Worm (Caenorhabditis elegans) whole organism, L4/young adult: ENCODE results near the gene ZK1307.8.

Experiments
- W03F9.2 ChIP-seq: fragments of 150-350 bp; optimal IDR thresholded peaks from 2 replicates; lab custom pipeline; 2014; ENCODE audit warnings: missing biosample characterization, missing genetic modification characterization
- him-1 ChIP-seq: sonication (generic microtip); optimal IDR thresholded peaks from 2 replicates; lab custom pipeline; 2016; ENCODE audit warnings: missing genotype, missing genetic modification reagents, missing genetic modification characterization, missing compliant biosample characterization

DNA sequence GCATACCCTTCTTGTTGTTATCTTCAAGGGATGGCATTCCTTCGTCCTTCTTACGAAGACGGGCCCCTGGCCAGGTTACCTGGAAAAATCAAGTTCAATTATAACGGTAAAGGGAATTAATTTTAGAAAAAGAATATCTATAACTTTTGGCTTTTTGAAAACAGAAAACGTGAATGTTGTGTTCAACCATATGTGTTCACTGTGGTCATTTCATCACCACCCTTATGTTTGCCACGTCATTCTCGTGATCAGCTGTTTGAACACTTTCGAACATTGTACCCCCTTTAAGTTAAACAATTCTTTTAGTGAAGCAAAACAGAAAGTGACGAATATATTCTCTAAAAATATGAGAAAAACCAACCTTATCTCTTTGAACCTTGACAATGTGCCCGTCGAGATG is 5.7 kb upstream of the ZK1307.8 start:
- TF ChIP-seq W03F9.2 (no peak), him-1 (tag; lab: Kevin White, UChicago) (no peak)
